Worm (Caenorhabditis elegans) whole organism, late embryonic: Measurements from ENCODE around the gene str-102.

Experiments
- C08G9.2 ChIP-seq: sonication (generic microtip); optimal IDR thresholded peaks from 2 replicates; lab custom pipeline; 2016; ENCODE audit warnings: mild to moderate bottlenecking, missing genetic modification characterization, moderate library complexity, missing compliant biosample characterization
- C38D4.7 ChIP-seq: fragments of 200-800 bp; sonication (Bioruptor generic); optimal IDR thresholded peaks from 2 replicates; lab custom pipeline; 2018; ENCODE audit warnings: mild to moderate bottlenecking, missing genetic modification characterization, moderate library complexity, missing compliant biosample characterization
- K09A11.1 ChIP-seq: sonication (generic microtip); optimal IDR thresholded peaks from 2 replicates; lab custom pipeline; 2017; ENCODE audit warnings: antibody characterized with exemption, mild to moderate bottlenecking, missing genetic modification characterization, missing compliant biosample characterization; ENCODE audit not compliant: insufficient read depth
- T23F11.4 ChIP-seq: fragments of 200-800 bp; sonication (Bioruptor generic); optimal IDR thresholded peaks from 2 replicates; lab custom pipeline; 2018; ENCODE audit warnings: mild to moderate bottlenecking, missing genetic modification characterization, missing compliant biosample characterization
- ceh-24 ChIP-seq: sonication (generic microtip); optimal IDR thresholded peaks from 2 replicates; lab custom pipeline; 2016; ENCODE audit warnings: mild to moderate bottlenecking, missing genetic modification characterization, missing compliant biosample characterization
- ceh-30 ChIP-seq: fragments of 150-350 bp; optimal IDR thresholded peaks from 2 replicates; lab custom pipeline; 2014; ENCODE audit warnings: missing biosample characterization, missing genetic modification characterization
- ceh-31 ChIP-seq: sonication (generic microtip); optimal IDR thresholded peaks from 2 replicates; lab custom pipeline; 2016; ENCODE audit warnings: missing genetic modification characterization, missing compliant biosample characterization
- ceh-34 ChIP-seq: sonication (generic microtip); optimal IDR thresholded peaks from 2 replicates; lab custom pipeline; 2016; ENCODE audit warnings: mild to moderate bottlenecking, missing genetic modification characterization, missing compliant biosample characterization
- ceh-45 ChIP-seq: fragments of 200-800 bp; sonication (Bioruptor generic); IDR thresholded peaks from 2 replicates; pipeline ENCODE4 v1.3.6; 2022; ENCODE audit warnings: missing genetic modification reagents, missing genetic modification characterization, missing compliant biosample characterization
- ceh-48 ChIP-seq: sonication (generic microtip); optimal IDR thresholded peaks from 2 replicates; lab custom pipeline; 2016; ENCODE audit warnings: missing genetic modification characterization, inconsistent platforms, missing compliant biosample characterization
- ceh-9 ChIP-seq: sonication (generic microtip); optimal IDR thresholded peaks from 2 replicates; lab custom pipeline; 2016; ENCODE audit warnings: mild to moderate bottlenecking, missing genetic modification characterization, inconsistent platforms, missing compliant biosample characterization
- dmd-4 ChIP-seq: sonication (generic microtip); optimal IDR thresholded peaks from 2 replicates; lab custom pipeline; 2016; ENCODE audit warnings: borderline replicate concordance, missing genetic modification characterization, missing compliant biosample characterization
- elt-2 ChIP-seq: sonication (generic microtip); optimal IDR thresholded peaks from 2 replicates; lab custom pipeline; 2016; ENCODE audit warnings: missing genetic modification reagents, missing genetic modification characterization, missing compliant biosample characterization
- elt-4 ChIP-seq: sonication (generic microtip); optimal IDR thresholded peaks from 2 replicates; lab custom pipeline; 2016; ENCODE audit warnings: missing genetic modification characterization, missing compliant biosample characterization
- ets-4 ChIP-seq: sonication (generic microtip); optimal IDR thresholded peaks from 2 replicates; lab custom pipeline; 2016; ENCODE audit warnings: missing genetic modification characterization, missing compliant biosample characterization
- eyg-1 ChIP-seq: sonication (generic microtip); optimal IDR thresholded peaks from 2 replicates; lab custom pipeline; 2016; ENCODE audit warnings: missing genotype, missing genetic modification characterization, missing compliant biosample characterization
- fax-1 ChIP-seq: sonication (generic microtip); optimal IDR thresholded peaks from 2 replicates; lab custom pipeline; 2016; ENCODE audit warnings: missing genotype, missing genetic modification characterization, missing compliant biosample characterization
- fkh-10 ChIP-seq: fragments of 150-350 bp; optimal IDR thresholded peaks from 2 replicates; lab custom pipeline; 2014; ENCODE audit warnings: missing biosample characterization, missing genetic modification reagents, missing genetic modification characterization
- gmeb-2 ChIP-seq: sonication (generic microtip); optimal IDR thresholded peaks from 2 replicates; lab custom pipeline; 2016; ENCODE audit warnings: missing genetic modification characterization, inconsistent platforms, missing compliant biosample characterization
- hlh-13 ChIP-seq: fragments of 200-800 bp; sonication (Bioruptor generic); optimal IDR thresholded peaks from 2 replicates; lab custom pipeline; 2018; ENCODE audit warnings: mild to moderate bottlenecking, missing genetic modification characterization, missing compliant biosample characterization
- hlh-15 ChIP-seq: sonication (generic microtip); optimal IDR thresholded peaks from 2 replicates; lab custom pipeline; 2016; ENCODE audit warnings: missing genetic modification characterization, missing compliant biosample characterization
- hlh-30 ChIP-seq: sonication (generic microtip); optimal IDR thresholded peaks from 2 replicates; lab custom pipeline; 2017; ENCODE audit warnings: antibody characterized with exemption, missing genetic modification characterization, missing compliant biosample characterization; ENCODE audit not compliant: insufficient read depth
- hlh-6 ChIP-seq: sonication (generic microtip); optimal IDR thresholded peaks from 2 replicates; lab custom pipeline; 2016; ENCODE audit warnings: missing genotype, missing genetic modification characterization, missing compliant biosample characterization
- lim-6 ChIP-seq: sonication (generic microtip); optimal IDR thresholded peaks from 2 replicates; lab custom pipeline; 2016; ENCODE audit warnings: missing genetic modification characterization, missing compliant biosample characterization
- lin-11 ChIP-seq: fragments of 200-800 bp; sonication (Bioruptor generic); optimal IDR thresholded peaks from 2 replicates; lab custom pipeline; 2018; ENCODE audit warnings: mild to moderate bottlenecking, missing genetic modification characterization, missing compliant biosample characterization
- madf-2 ChIP-seq: sonication (generic microtip); optimal IDR thresholded peaks from 2 replicates; lab custom pipeline; 2017; ENCODE audit warnings: missing genetic modification characterization, missing compliant biosample characterization
- mec-3 ChIP-seq: sonication (generic microtip); optimal IDR thresholded peaks from 2 replicates; lab custom pipeline; 2016; ENCODE audit warnings: borderline replicate concordance, missing genetic modification characterization, missing compliant biosample characterization
- nfya-1 ChIP-seq: sonication (generic microtip); optimal IDR thresholded peaks from 2 replicates; lab custom pipeline; 2017; ENCODE audit warnings: missing genetic modification characterization, mild to moderate bottlenecking, missing compliant biosample characterization, antibody characterized with exemption, moderate library complexity
- npax-4 ChIP-seq: sonication (generic microtip); optimal IDR thresholded peaks from 2 replicates; lab custom pipeline; 2016; ENCODE audit warnings: missing genetic modification characterization, missing compliant biosample characterization
- pag-3 ChIP-seq: sonication (generic microtip); optimal IDR thresholded peaks from 2 replicates; lab custom pipeline; 2016; ENCODE audit warnings: missing compliant biosample characterization, missing genetic modification characterization, borderline replicate concordance
- pat-9 ChIP-seq: fragments of 200-800 bp; sonication (Bioruptor generic); optimal IDR thresholded peaks from 2 replicates; lab custom pipeline; 2018; ENCODE audit warnings: mild to moderate bottlenecking, missing genetic modification characterization, moderate library complexity, missing compliant biosample characterization
- pros-1 ChIP-seq: fragments of 150-350 bp; optimal IDR thresholded peaks from 2 replicates; lab custom pipeline; 2014; ENCODE audit warnings: missing biosample characterization, missing genetic modification reagents, missing genetic modification characterization
- ref-2 ChIP-seq: sonication (generic microtip); optimal IDR thresholded peaks from 2 replicates; lab custom pipeline; 2016; ENCODE audit warnings: missing genetic modification characterization, missing compliant biosample characterization
- sdc-2 ChIP-seq: sonication (generic microtip); optimal IDR thresholded peaks from 2 replicates; lab custom pipeline; 2016; ENCODE audit warnings: missing genotype, missing genetic modification characterization, missing compliant biosample characterization
- sox-2 ChIP-seq: fragments of 200-800 bp; sonication (Bioruptor generic); IDR thresholded peaks from 2 replicates; pipeline ENCODE4 v1.3.6; 2022; ENCODE audit warnings: missing genetic modification reagents, missing genetic modification characterization, missing compliant biosample characterization
- sox-4 ChIP-seq: sonication (generic microtip); optimal IDR thresholded peaks from 2 replicates; lab custom pipeline; 2017; ENCODE audit warnings: mild to moderate bottlenecking, missing genetic modification characterization, inconsistent platforms, missing compliant biosample characterization
- syd-9 ChIP-seq: sonication (generic microtip); optimal IDR thresholded peaks from 2 replicates; lab custom pipeline; 2016; ENCODE audit warnings: mild to moderate bottlenecking, missing genetic modification characterization, moderate library complexity, missing compliant biosample characterization
- tbx-2 ChIP-seq: sonication (generic microtip); optimal IDR thresholded peaks from 2 replicates; lab custom pipeline; 2016; ENCODE audit warnings: missing genetic modification characterization, missing compliant biosample characterization
- tbx-7 ChIP-seq: sonication (generic microtip); optimal IDR thresholded peaks from 2 replicates; lab custom pipeline; 2016; ENCODE audit warnings: missing genotype, missing genetic modification characterization, missing compliant biosample characterization
- unc-3 ChIP-seq, 2 experiments: fragments of 200-800 bp in 1 of 2; sonication (Bioruptor generic) in 1 of 2; sonication (generic microtip) in 1 of 2; conservative IDR thresholded peaks in 1 of 2; optimal IDR thresholded peaks in 1 of 2; 2 replicates each; pipeline versions ENCODE4 v1.3.6 to Lab custom; 2016 to 2022; ENCODE audit warnings: missing compliant biosample characterization in 2 of 2, missing genetic modification characterization in 2 of 2, missing genetic modification reagents in 1 of 2
- unc-42 ChIP-seq: sonication (generic microtip); optimal IDR thresholded peaks from 2 replicates; lab custom pipeline; 2016; ENCODE audit warnings: missing genotype, missing genetic modification characterization, missing compliant biosample characterization
- unc-86 ChIP-seq: sonication (generic microtip); optimal IDR thresholded peaks from 2 replicates; lab custom pipeline; 2016; ENCODE audit warnings: missing genetic modification characterization, missing compliant biosample characterization
- zip-5 ChIP-seq: sonication (generic microtip); optimal IDR thresholded peaks from 2 replicates; lab custom pipeline; 2016; ENCODE audit warnings: missing genetic modification characterization, missing compliant biosample characterization

Gene str-102

DNA sequence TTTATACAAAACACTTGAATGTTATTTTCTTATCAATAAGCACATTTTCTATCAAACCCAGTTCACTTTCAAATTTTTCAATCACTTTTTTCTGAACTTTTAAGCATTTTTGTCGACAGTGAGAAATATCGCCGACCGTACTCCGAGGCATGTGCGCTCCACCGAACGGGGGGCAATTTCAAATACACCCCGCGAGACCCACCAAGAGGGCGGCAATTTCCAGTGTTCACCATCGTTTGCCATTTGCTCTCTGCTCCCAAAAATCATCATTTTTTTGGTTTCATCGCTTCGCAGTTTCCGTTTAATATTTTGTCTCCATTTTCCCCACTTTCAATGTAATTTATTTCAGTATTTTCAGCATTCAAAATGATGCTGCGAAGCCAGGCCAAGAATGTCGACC, 10.5 kb downstream of the str-102 start, which contains the start of gene cyb-3:
cyb-3 (plus strand) TSS at position 350 of the 400 bp plus-strand sequence.
- TF ChIP-seq tbx-2 (tag; lab: Kevin White, UChicago) (no peak), ceh-9 (tag; lab: Kevin White, UChicago) (no peak), ceh-31 (tag; lab: Kevin White, UChicago) (no peak), unc-86 (tag; lab: Kevin White, UChicago) (no peak), ceh-34 (no peak), sox-4 (tag; lab: Kevin White, UChicago) (no peak), hlh-13 (no peak), mec-3 (tag; lab: Kevin White, UChicago) (no peak), hlh-15 (tag; lab: Kevin White, UChicago) (no peak), ceh-45 (no peak), elt-4 (no peak), ets-4 (tag; lab: Kevin White, UChicago) (no peak), hlh-30 (no peak)

DNA sequence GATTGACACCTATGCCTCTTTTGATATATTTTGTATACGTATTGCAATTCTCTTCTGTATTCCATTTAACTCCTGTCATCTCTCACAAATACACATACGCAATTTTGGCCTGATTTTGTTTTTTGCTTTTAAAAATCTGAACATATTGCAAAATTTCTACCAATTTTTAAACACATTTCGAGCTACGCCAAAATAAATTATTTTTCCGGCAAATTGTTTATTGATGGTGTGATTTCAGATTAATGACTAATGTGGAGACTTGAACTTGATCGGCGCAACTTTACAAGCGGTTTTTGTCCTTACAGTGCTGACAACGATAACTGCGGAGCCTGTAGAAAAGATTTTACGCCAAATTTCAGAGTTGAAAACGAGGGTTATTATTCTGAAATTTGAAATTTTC, 12.3 kb downstream of the str-102 start:
- TF ChIP-seq hlh-13 (no peak), elt-4 (no peak), unc-3 (GFP tag; conservative IDR thresholded peaks at IDR 0.05; lab: Robert Waterston, UW) (no peak), unc-3 (tag; optimal IDR thresholded peaks at IDR 0.05; lab: Kevin White, UChicago) (no peak), unc-42 (no peak), C38D4.7 (GFP tag; lab: Kevin White, UChicago) (no peak), unc-86 (tag; lab: Kevin White, UChicago) (no peak), sdc-2 (no peak), zip-5 (tag; lab: Kevin White, UChicago) (no peak), pros-1 (tag; lab: Kevin White, UChicago) (no peak), ceh-24 (no peak), fax-1 (tag; lab: Kevin White, UChicago) (no peak), dmd-4 (tag; lab: Kevin White, UChicago) (no peak), lim-6 (tag; lab: Kevin White, UChicago) (no peak), sox-2 (GFP tag; lab: Robert Waterston, UW) (no peak)

- TF ChIP-seq pros-1 (tag; lab: Kevin White, UChicago) = no peak
- TF ChIP-seq hlh-30 = no peak
- TF ChIP-seq ceh-30 = no peak
- TF ChIP-seq nfya-1 (tag; lab: Kevin White, UChicago) = no peak
- no peak for TF ChIP-seq sox-2 (GFP tag; lab: Robert Waterston, UW)
- no peak for TF ChIP-seq ceh-24
- no peak for TF ChIP-seq madf-2 (tag; lab: Kevin White, UChicago)
- no peak for TF ChIP-seq eyg-1 (tag; lab: Kevin White, UChicago)
- no peak for TF ChIP-seq npax-4
- TF ChIP-seq lin-11 (tag; lab: Kevin White, UChicago) = no peak
- no peak for TF ChIP-seq tbx-7
- TF ChIP-seq ceh-48 (tag; lab: Kevin White, UChicago) = no peak
- no peak for TF ChIP-seq fkh-10
These were observed 13.9 kb downstream of the str-102 start, which contains the start of gene fbxa-199 for ce11 chrV:15398728-15399127. Gene fbxa-199 (minus strand): TSS chrV:15398828.

DNA sequence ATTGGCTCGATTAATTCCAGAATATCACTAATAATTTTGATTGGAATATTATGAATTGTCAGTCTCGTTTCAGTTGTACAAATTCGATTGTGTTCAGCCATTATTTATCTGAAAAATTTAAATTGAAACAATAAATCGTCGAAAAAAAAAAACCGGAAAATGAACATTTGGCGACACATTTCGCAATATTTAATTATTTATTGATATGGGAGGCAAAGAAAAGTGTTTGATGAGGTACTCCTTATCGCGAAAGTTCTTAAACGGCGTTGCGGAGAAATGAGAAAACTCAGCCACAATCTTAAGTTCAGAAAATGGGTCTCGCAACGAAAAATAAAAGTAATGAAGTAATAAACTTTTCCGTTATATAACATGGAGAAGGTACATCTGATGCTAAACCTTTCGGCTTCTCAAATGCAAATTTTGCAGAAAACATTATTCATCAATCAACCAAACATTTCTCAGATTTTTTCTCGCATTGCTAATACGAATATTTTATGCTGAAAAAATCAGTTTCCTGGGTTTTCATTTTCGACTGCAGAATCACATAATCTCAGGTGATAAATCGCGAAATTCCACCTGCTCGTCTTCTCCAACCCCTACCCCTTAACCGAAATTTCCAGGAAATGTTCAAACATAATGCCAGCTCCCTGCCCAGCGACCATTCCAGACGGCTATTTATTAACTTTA, 15.0 kb downstream of the str-102 start, which contains the start of the genes T06E6.15 and sri-7:
T06E6.15 (minus strand) TSS at position 101 of the 687 bp plus-strand sequence.
sri-7 (plus strand) TSS at position 637 of the 687 bp plus-strand sequence.
- no peak for TF ChIP-seq lin-11 (tag; lab: Kevin White, UChicago)
- no peak for TF ChIP-seq C08G9.2 (tag; lab: Kevin White, UChicago)
- no peak for TF ChIP-seq elt-2 (tag; lab: Kevin White, UChicago)
- TF ChIP-seq unc-86 (tag; lab: Kevin White, UChicago) = no peak
- TF ChIP-seq ceh-24 = no peak
- no peak for TF ChIP-seq pat-9
- TF ChIP-seq zip-5 (tag; lab: Kevin White, UChicago) = no peak
- TF ChIP-seq ceh-9 (tag; lab: Kevin White, UChicago) = no peak
- TF ChIP-seq pag-3 = no peak
- no peak for TF ChIP-seq syd-9 (tag; lab: Kevin White, UChicago)
- no peak for TF ChIP-seq hlh-6
- no peak for TF ChIP-seq hlh-15 (tag; lab: Kevin White, UChicago)
- TF ChIP-seq K09A11.1 = no peak
- TF ChIP-seq gmeb-2 (tag; lab: Kevin White, UChicago) = no peak
- TF ChIP-seq T23F11.4 = no peak
- TF ChIP-seq ref-2 (tag; lab: Kevin White, UChicago) = no peak
- no peak for TF ChIP-seq dmd-4 (tag; lab: Kevin White, UChicago)
